Worm (Caenorhabditis elegans): ENCODE data around the gene oma-1.

The oma-1 gene

DNA sequence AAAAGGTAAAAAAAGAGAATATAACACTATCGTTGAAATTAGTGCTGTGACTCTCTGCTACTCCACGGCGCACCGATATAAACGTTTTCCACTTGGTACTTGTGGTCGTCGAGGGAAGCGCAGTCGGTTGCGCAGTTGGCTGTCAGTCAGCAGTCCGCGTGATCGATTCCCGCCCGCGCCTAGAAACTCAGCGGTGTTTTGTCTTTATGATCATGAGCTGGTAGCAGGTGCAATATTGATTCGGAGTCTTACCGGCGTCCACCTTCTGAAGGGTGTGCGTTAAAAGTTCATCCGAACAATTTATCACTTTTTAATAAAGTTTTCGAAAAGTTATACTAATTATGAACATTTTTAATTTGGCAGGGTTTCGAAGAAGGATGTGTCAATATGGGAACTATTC lies 38.3 kb downstream of the oma-1 start:
- peak; percentile 68 for TF ChIP-seq pha-4 (tag; optimal IDR thresholded peaks at IDR 0.05)
- peak; percentile 74 for TF ChIP-seq hlh-1 (tag; optimal IDR thresholded peaks at IDR 0.05)
- no peak for TF ChIP-seq snpc-4 (tag; optimal IDR thresholded peaks at IDR 0.05)
- TF ChIP-seq ceh-43 (GFP tag; optimal IDR thresholded peaks at IDR 0.05), result peak; percentile 97
- no peak for TF ChIP-seq unc-39 (tag; optimal IDR thresholded peaks at IDR 0.05)
- peak; percentile 59 for TF ChIP-seq lin-13 (tag; optimal IDR thresholded peaks at IDR 0.05)
- no peak for TF ChIP-seq blmp-1 (tag; optimal IDR thresholded peaks at IDR 0.05)
- TF ChIP-seq mep-1 (tag; optimal IDR thresholded peaks at IDR 0.05), result peak; percentile 58
- no peak for TF ChIP-seq nhr-12 (tag; optimal IDR thresholded peaks at IDR 0.05)
- TF ChIP-seq sem-2 (GFP tag; optimal IDR thresholded peaks at IDR 0.05), result peak; percentile 96
- TF ChIP-seq ztf-11 (tag; optimal IDR thresholded peaks at IDR 0.05), result peak; percentile 62
- TF ChIP-seq sptf-1 (tag; optimal IDR thresholded peaks at IDR 0.05), result peak; percentile 99
- TF ChIP-seq nhr-28 (tag; optimal IDR thresholded peaks at IDR 0.05), result peak; percentile 58
- peak; percentile 97 for TF ChIP-seq drap-1 (GFP tag; optimal IDR thresholded peaks at IDR 0.05)
- peak; percentile 10 for TF ChIP-seq nhr-2 (tag; optimal IDR thresholded peaks at IDR 0.05)
- TF ChIP-seq ceh-39 (tag; optimal IDR thresholded peaks at IDR 0.05), result no peak
- peak; percentile 64 for TF ChIP-seq elt-3 (tag; optimal IDR thresholded peaks at IDR 0.05)
- peak; percentile 94 for TF ChIP-seq tbx-8 (GFP tag; optimal IDR thresholded peaks at IDR 0.05)
- TF ChIP-seq nhr-76 (tag; optimal IDR thresholded peaks at IDR 0.05), result peak; percentile 28
- no peak for TF ChIP-seq elt-1 (tag; optimal IDR thresholded peaks at IDR 0.05; ENCODE audit: borderline replicate concordance, insufficient read depth)
- TF ChIP-seq unc-120 (tag; optimal IDR thresholded peaks at IDR 0.05; ENCODE audit: poor library complexity, severe bottlenecking), result peak; percentile 92
- TF ChIP-seq zip-8 (tag; optimal IDR thresholded peaks at IDR 0.05), result no peak
- peak; percentile 95 for TF ChIP-seq flh-1 (GFP tag; optimal IDR thresholded peaks at IDR 0.05)
- TF ChIP-seq unc-62 (GFP tag; optimal IDR thresholded peaks at IDR 0.05), result peak; percentile 84
- peak; percentile 98 for TF ChIP-seq ceh-83 (GFP tag; optimal IDR thresholded peaks at IDR 0.05)
- TF ChIP-seq lin-32 (GFP tag; optimal IDR thresholded peaks at IDR 0.05), result peak; percentile 96
- TF ChIP-seq cnd-1 (tag; optimal IDR thresholded peaks at IDR 0.05), result peak; percentile 98
- TF ChIP-seq ces-1 (GFP tag; optimal IDR thresholded peaks at IDR 0.05), result peak; percentile 4
- peak; percentile 43 for TF ChIP-seq lsy-2 (tag; optimal IDR thresholded peaks at IDR 0.05)
- peak; percentile 94 for TF ChIP-seq bed-3 (GFP tag; optimal IDR thresholded peaks at IDR 0.05)
- TF ChIP-seq nhr-237 (tag; optimal IDR thresholded peaks at IDR 0.05), result peak; percentile 57
- peak; percentile 97 for TF ChIP-seq M03D4.4 (tag; optimal IDR thresholded peaks at IDR 0.05)
- peak; percentile 98 for TF ChIP-seq mls-2 (tag; optimal IDR thresholded peaks at IDR 0.05)
- peak; percentile 96 for TF ChIP-seq ham-2 (GFP tag; optimal IDR thresholded peaks at IDR 0.05)
- peak; percentile 34 for TF ChIP-seq mab-5 (tag; optimal IDR thresholded peaks at IDR 0.05)

DNA sequence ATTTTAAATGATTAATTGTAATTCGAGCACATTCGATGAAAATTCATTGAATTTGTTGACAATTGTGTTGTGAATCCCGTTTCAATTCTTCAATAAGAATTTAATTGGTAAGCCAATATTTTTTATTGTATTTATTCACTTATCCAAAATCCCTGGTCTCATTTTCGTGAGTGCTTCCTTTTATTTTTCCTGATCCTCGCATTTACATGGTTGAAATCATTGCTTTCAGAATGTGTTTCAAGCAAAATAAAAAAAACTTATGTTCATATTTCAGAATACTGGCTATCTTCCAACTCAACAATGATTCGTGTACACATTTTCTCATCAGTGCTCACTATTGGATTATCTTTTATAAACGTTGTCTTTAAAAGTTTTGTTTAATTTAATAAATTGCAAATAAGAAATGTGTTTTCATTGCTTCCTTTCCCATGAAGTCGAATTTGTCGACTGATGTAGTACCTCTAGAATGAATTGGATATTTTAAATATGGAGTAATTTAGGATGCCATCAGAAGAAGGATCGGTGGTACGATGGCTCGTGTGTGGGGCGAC lies 41.2 kb downstream of the oma-1 start, which contains the start of the genes D1046.18 and slc-25A26:
Gene D1046.18 (plus strand): TSS at position 301 of the 551 bp plus-strand sequence.
Gene slc-25A26 (plus strand): TSS at position 501 of the 551 bp plus-strand sequence.
- TF ChIP-seq hlh-1 (tag; optimal IDR thresholded peaks at IDR 0.05), result no peak
- no peak for TF ChIP-seq lin-13 (tag; optimal IDR thresholded peaks at IDR 0.05)

DNA sequence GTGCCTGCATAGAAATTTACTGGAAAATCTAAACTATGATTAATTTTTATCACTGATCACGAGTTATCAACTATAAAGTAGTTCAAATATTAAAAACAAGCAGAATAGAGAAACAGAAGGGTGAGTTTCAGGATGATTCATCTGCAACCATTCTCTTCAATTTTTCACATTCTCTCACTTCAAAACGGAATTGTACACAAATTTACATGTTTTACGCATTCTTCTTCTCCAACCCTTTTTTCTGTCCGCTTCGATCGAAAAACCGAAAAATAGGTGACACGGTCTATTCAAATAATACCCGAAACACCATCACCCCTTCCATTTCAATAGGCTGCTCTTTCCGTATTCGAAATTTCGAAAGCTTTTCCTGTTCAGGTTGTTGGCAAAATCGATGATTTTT lies 44.8 kb downstream of the oma-1 start, which contains the start of gene D1046.4:
Gene D1046.4 (plus strand): TSS at position 301 of the 400 bp plus-strand sequence.
- no peak for TF ChIP-seq nhr-12 (tag; optimal IDR thresholded peaks at IDR 0.05)

Data from whole organism, mixed stage, embryonic.